2 worm cellular contexts compared by ENCODE assay signal in genomic region chrV:1864997-1865396, ce11.
A peak's percentile ranks its signal among the peaks of the same experiment; 100 is the strongest.
TF ChIP-seq lines count a peak whose summit lies in the region.

No protein-coding gene starts in this region.

TF ChIP-seq in whole organism, L3 larva, 47 proteins besides CTCF, POLR2A, EP300 and RAD21:
- TF ChIP-seq nfya-1 (tag; optimal IDR thresholded peaks at IDR 0.05; lab: Kevin White, UChicago; ENCODE audit: insufficient read depth) (peak; percentile 99), ztf-11 (tag; optimal IDR thresholded peaks at IDR 0.05; lab: Kevin White, UChicago) (no peak), snpc-4 (tag; optimal IDR thresholded peaks at IDR 0.05; lab: Kevin White, UChicago) (no peak), mdl-1 (tag; optimal IDR thresholded peaks at IDR 0.05; lab: Kevin White, UChicago) (no peak), elt-2 (tag; optimal IDR thresholded peaks at IDR 0.05; lab: Kevin White, UChicago) (no peak), lsy-12 (tag; optimal IDR thresholded peaks at IDR 0.05; lab: Kevin White, UChicago) (no peak), nhr-25 (tag; optimal IDR thresholded peaks at IDR 0.05; lab: Kevin White, UChicago) (no peak), nhr-23 (tag; optimal IDR thresholded peaks at IDR 0.05; lab: Kevin White, UChicago) (no peak)

TF ChIP-seq in whole organism, late embryonic, 69 proteins besides CTCF, POLR2A, EP300 and RAD21:
- TF ChIP-seq pat-9 (tag; optimal IDR thresholded peaks at IDR 0.05; lab: Kevin White, UChicago) (no peak), nfya-1 (tag; optimal IDR thresholded peaks at IDR 0.05; lab: Kevin White, UChicago) (peak; percentile 86)

Comparison
In these comparisons a context has a peak if more than half of its experiments do, and no peak if none do; other contexts are left out.
1. Of the 9 proteins assayed by ChIP-seq in both whole organism, late embryonic and whole organism, L3 larva: peak only in whole organism, late embryonic: none; only in whole organism, L3 larva: none; in both: nfya-1; in neither: 8.